Fruit fly (Drosophila melanogaster) whole organism, larva: ENCODE data around the gene CG15423.

Source experiments
- noc ChIP-seq: fragments of 200-800 bp; sonication (Bioruptor generic); optimal IDR thresholded peaks from 3 replicates; lab custom pipeline; 2019; ENCODE audit warnings: missing biosample characterization, mild to moderate bottlenecking, missing genetic modification characterization, moderate library complexity

Gene CG15423

DNA sequence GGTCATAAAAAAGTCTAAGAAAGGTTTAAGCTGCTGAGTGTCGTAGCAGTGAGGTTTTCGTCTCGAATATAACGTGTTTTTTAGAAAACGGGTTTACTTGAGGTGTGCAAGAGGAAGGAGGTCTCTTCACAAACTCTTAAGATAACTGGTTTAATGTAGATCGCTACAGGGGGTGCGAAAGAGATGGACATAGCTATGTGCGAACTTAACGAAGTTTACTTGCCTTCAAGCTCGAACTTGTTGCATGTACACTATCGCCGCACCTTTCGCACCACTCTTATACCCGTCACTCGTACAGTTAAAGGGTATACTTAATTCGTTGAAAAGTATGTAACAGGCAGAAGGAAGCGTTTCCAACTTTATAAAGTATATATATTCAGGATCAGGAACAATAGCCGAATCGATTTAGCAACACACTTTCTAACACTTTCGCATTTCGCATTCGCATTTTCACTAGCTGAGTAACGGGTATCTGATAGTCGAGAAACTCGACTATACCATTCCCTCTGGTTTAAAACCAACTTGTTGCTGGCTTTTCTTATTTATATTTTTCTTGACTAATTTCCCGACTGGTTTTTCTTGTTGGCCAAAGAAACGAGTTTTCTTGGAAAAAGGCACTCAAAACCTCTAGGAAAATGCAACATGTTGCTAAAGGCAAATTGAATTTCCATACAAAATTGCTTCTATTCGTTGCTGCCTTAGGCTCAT, 24.5 kb downstream of the CG15423 start:
- TF ChIP-seq noc (tag; lab: Kevin White, UChicago) = no peak

DNA sequence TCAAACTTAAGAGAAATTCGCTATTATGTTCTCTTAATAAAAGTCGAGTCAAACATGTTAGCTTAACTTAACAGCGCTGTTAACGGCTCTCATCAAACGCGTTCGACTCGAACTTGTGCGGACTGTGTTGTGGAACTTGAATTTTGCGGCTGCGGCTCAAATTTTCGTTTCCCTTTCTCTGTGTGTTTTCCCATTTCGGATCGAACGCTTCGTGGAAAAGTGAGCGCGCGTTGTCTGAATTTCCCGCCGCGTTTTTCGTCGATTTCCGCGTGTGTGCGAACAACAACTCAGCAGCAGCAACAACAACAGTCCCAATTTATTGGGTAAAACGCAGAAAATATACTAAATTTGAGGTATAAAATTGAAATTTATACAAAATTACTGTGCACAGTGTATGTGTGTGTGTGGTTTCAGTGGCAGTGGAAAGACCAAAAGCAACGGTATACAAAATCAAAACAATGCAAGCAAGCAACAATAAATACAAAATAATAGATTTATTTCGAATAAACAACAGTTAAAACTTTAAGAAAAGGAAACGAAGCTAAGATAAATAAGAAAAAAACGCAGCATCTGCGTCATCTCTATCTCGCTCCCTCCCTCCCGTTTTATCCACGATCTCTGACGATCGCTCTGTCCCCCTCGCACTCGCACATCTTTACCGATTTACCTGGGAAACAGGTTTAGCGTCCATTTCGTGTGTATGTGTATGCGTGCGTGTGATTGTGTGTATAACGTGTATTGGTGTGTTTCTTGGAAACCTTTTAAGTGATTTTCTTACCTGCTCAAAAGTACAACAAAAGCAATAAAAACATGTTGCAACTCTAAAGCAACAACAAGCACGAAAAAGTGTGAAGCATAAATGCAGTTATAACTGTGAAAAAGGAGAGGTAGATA, 25.6 kb downstream of the CG15423 start, which contains the start of gene ed:
Gene ed, plus strand, starts transcription at position 175 of the 894 bp plus-strand sequence.
- TF ChIP-seq noc (tag; lab: Kevin White, UChicago) = no peak

DNA sequence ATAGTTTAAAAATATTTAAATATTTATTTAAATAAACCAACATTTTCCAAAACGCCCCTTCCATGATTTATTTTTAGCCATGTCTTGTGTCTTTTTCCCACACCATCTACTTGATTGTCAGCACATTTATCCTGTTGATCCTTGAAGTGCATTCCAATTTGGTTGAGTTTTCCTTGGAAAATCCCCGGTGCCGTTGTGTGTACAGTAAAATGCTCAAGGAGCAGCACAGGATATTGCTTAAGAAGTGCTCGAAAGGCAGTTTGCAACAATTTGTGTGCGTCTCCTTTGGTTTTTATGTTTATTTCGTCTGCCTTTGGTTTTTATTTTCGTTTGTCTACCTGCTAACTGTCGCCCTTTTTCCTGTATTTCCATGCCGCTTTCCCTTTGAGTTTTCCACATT, 28.5 kb downstream of the CG15423 start:
- no peak for TF ChIP-seq noc (tag; lab: Kevin White, UChicago)

DNA sequence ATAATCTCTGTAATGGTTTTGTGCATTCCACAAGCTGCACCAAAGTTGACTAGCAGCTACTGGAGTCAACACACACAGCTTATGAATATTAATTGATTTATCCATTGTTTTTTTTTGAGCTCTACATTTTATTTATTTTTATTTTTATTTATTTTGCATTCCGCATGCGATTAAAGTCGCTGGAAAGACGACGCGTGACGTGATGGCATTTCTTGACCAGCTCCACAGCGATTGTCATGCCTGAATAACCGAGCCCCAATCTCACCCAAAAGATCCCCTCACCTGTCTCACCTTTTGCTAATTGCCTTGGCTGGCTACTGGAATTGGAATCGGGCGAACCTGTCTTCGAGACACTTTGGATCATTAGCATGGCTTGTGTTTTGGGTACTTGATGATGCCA, 30.5 kb downstream of the CG15423 start:
- TF ChIP-seq noc (tag; lab: Kevin White, UChicago) = no peak

DNA sequence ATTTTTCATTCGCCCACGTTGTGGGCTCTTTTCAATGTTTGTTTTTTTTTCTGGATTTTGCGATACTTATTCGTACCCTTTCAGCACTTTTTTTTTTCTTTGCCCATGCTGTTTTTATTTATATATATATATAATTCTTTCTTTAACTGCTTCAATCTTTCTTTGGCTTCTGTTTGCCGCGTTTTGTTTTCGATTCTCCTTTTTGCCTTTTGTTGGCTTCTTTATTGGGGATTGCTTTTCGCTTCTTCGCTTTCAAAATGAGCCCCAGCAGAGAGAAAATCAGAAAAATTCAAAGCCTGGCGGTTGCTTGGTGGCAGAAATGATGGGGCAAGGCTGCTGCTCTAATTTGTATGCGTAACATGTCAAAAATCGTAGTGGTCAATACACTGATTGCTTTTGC, 31.2 kb downstream of the CG15423 start:
- no peak for TF ChIP-seq noc (tag; lab: Kevin White, UChicago)

DNA sequence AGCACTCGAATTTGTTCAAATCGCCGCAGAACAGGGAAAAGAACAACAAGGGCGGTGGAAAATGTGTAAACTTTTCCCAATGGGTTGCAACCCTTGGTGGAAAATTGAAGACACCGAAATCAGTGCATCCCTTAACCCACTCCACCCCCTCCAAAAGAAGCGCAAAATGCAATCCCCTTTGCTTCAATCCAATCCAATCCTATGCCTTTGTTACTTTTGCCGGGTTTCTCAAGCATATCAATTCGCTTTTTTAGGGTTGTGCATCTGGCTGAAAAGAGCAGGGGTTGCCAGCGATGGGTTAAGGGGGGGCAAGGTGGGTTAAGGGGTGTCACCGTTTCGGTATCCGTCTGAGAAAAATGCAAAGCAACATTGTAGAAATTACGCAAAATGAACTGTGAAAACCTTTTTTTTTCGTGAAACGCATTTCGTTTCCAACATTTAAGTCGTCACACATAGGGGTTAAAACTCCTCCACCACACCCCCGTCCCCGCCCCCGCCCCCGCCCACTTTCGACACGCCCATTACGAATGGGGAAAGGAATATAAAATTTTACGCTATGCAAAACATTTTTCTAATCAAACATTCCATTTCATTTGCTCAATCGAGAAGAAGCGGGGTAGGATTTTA, 32.3 kb downstream of the CG15423 start:
- TF ChIP-seq noc (tag; lab: Kevin White, UChicago) = no peak

DNA sequence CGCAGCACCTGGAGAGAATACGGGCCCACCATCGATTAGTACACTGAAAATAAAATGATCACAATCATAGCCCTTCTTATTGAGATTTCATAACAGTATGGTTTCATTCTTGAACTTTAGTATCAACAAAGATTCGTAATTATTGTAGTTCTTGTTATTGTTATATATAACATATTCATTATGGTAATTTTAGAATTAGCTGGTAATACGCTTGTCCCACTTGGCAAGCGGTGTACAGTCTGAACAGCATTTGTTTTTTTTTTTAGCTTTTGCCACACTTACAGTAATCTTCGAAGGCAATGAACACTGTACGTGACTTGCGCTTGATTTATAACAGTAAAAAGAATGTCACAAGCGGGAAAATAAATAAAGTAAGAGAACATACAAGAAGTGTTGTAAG, 37.2 kb downstream of the CG15423 start:
- no peak for TF ChIP-seq noc (tag; lab: Kevin White, UChicago)

DNA sequence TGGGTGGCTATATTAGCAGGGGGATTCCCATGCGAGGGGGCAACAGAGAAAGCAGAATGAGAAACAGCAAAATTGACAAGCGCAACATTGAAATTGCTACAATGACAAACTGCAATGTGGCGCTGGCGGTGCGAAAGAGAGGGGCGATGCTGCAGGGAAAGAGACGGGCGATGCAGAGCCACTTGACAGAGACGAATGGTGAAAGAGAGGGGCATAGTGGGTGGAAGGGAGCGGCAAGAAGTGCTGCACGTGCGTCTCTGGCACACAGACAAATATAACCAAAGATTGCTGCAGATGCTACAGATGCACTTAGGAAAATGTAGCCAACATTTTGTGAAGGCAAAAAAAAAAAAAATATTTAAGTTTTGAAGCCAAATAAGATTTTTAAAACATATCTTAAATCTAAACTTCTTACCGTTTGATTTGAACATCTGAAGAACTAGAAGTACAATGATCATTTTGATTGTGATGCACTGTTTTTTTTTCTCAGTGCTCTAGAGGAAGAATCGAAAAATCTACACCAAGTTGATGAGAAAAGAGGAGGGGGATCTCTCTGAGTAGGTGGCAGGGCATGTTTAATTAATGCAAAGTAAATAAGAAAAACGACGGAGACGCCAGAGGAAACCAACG, 39.5 kb downstream of the CG15423 start:
- no peak for TF ChIP-seq noc (tag; lab: Kevin White, UChicago)

DNA sequence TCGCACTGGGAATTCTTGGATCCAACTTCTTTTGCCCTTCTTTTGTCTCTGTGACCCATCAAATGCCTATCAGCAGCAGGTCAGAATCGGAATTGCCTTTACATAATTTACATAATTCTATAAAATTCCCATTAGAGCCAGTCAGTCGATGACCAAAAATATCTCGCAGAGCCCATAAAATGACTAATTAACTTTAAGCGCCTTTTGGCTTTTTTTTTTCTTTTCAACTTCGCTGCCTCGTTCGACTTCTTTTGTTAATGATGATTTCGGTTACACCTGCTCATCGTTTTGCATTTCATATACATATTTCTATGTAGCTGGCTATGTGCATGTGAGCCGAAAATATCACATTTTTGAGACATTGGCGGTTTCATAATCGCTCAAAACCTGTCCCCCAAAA, 45.9 kb downstream of the CG15423 start:
- TF ChIP-seq noc (tag; lab: Kevin White, UChicago) = no peak

DNA sequence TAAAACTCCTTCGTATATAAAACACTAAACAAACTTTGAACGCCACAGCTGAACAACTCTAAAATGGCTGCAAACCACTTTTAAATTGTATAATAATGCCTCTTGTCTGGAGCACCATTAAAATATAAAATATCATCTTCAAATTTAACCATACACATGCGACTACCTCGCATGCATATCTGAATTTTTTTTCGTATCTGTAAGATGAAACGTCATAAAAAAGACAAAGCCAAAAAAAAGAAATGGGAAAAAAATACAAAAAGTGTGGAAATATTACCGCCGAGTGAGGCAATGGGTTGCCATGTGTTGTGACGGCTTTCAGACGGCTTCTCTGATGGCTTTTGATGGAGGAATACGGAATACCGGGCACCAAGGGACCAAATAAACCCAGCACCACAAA, 46.5 kb downstream of the CG15423 start:
- no peak for TF ChIP-seq noc (tag; lab: Kevin White, UChicago)

DNA sequence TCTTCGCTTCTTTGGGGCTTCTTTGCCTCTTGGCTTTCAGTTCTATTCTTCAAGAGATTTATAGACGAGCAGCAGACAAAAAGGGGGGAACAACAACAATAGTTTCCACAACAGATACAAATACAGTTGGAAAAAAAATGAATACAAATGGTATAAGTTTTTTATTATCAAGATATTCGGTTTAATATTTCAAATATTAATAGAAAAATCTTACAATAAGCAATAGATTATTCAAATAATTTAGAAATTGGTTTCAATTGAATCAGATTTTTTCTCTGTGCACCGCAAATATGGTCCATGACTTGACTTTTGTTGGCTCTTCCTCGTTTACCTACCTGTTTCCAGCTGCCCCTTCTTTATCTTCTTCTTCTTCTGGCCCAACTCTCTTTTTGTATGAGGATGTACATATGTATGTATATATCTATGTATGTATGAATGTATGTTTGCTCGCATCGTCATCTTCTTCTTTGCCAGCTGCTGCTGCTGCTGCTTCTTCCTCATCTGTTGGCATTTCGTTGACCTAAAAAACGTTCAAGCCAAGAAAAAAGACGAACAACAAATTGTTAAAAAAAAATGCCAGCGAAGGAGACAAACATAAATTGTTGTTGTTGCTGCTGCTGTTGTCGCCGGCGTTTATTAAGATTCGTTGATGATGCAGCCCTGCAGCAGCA, 47.7 kb downstream of the CG15423 start:
- peak; percentile 90 for TF ChIP-seq noc (tag; lab: Kevin White, UChicago)

DNA sequence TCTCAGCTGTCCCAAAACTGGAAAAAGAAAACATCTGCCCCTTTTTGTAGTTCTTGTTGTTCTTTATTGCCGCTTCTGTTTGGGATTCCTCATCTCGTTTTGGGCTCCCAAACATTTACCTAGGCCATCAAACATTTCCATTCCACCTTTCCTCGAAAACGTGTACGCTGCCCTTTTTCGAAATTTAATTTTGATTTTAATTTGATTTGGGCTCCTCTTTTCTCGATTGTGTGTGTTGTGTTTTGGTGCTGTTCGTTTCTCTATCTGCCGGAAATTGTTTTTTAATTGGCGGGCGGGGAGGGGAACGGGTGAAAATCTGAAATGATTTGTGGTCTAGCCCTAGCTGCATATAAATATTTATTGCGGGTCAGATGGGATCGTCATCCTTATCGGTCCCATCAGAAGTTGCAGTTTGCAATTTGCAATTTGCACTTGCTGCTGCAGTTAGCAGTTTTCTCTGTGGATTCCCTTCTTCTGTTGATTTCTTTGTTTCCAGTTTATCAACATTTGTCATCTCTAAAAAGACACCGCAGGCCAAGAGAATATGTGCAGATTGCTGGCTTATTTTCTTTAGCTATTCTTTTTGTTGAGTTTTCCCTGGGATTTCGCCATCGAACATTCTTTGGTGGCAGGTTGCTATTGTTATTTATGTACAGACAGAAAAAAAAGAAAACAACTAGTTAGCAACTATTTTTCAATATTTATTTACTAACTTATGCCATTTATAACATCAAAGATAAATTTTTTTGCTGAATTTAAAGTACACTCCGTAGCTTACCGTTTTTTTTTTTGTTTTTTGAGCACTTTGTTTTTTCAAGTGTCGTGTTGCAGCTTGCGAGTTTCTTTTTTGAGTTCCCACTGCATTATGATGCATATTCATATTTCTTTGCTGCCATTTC, 49.3 kb downstream of the CG15423 start:
- no peak for TF ChIP-seq noc (tag; lab: Kevin White, UChicago)
